In the genomic region with DNA sequence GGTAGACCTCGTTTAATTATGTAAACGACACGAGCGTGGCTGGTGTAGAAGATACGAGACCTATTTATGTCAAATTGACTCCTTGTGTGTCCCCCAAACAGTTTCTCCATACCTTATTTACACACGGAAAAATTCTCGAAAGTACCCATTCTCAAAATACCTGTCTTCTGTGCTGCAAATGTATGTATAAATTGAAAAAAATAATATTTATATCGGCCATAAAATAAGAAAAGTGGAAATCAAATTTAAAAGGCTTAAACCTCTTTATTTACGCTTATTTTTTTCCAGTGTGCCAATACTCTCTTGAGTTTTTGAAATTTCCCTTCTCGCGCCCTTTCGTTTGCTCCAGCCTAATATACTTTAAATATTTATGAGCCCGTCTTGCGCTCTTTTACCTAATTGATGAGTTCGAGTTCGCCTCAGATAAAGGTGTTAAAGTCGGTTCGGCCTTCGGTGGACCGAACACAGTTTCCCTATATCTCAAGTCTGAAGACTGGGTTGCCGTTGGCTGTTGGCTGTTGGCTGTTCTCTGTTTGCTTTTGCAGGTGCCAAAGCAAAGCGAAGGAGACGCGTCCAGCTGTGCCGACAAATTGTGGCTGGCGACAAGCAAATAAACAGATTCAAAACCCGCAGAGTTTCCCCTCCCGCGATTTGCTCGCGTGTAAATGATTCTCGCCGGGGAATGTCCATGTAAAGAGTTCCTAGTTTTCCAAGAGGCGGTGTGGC, we compare ENCODE assay signal across 1 fruit fly cellular context.
TF ChIP-seq lines count a peak whose summit lies in the region.

No protein-coding gene starts in this region.

TF ChIP-seq in whole organism, embryonic, 481 proteins besides CTCF, POLR2A, EP300 and RAD21 (continued from another document and continues in another):
- no peak for TF ChIP-seq Dfd (GFP tag; optimal IDR thresholded peaks at IDR 0.05; lab: Kevin White, UChicago)
- TF ChIP-seq bab2 (GFP tag; optimal IDR thresholded peaks at IDR 0.05; lab: Kevin White, UChicago), result peak; percentile 62
- no peak for TF ChIP-seq zfh2 (GFP tag; optimal IDR thresholded peaks at IDR 0.05; lab: Kevin White, UChicago)
- peak; percentile 57 for TF ChIP-seq gcm2 (GFP tag; optimal IDR thresholded peaks at IDR 0.05; lab: Kevin White, UChicago)
- 0 out of 3 replicates have a peak, but pooled peaks have one; percentile 56 for TF ChIP-seq CG11695 (GFP tag; IDR thresholded peaks at IDR 0.05; lab: Robert Waterston, UW)
- TF ChIP-seq ATbp (GFP tag; optimal IDR thresholded peaks at IDR 0.05; lab: Kevin White, UChicago), result peak; percentile 78
- peak; percentile 37; the same call in 2 of the 3 replicates for TF ChIP-seq CG34422 (GFP tag; IDR thresholded peaks at IDR 0.05; lab: Robert Waterston, UW)
- peak; percentile 46 for TF ChIP-seq CG11398 (GFP tag; optimal IDR thresholded peaks at IDR 0.05; lab: Kevin White, UChicago)
- no peak for TF ChIP-seq Adf1 (GFP tag; IDR thresholded peaks at IDR 0.05; lab: Robert Waterston, UW)
- TF ChIP-seq crol (GFP tag; IDR thresholded peaks at IDR 0.05; lab: Robert Waterston, UW), result no peak
- TF ChIP-seq sob (GFP tag; IDR thresholded peaks at IDR 0.05; lab: Robert Waterston, UW), result peak; percentile 36; the same call in 1 of the 2 replicates
- peak; percentile 12 for TF ChIP-seq CG15011 (GFP tag; optimal IDR thresholded peaks at IDR 0.05; lab: Kevin White, UChicago)
- TF ChIP-seq sna (GFP tag; IDR thresholded peaks at IDR 0.05; lab: Robert Waterston, UW; ENCODE audit: partially characterized antibody), result no peak
- no peak for TF ChIP-seq caup (GFP tag; optimal IDR thresholded peaks at IDR 0.05; lab: Kevin White, UChicago; ENCODE audit: severe bottlenecking)
- TF ChIP-seq CG6654 (GFP tag; optimal IDR thresholded peaks at IDR 0.05; lab: Kevin White, UChicago), result no peak
- peak; percentile 43; the same call in 1 of the 2 replicates for TF ChIP-seq dati (GFP tag; IDR thresholded peaks at IDR 0.05; lab: Robert Waterston, UW)
- no peak for TF ChIP-seq Optix (GFP tag; IDR thresholded peaks at IDR 0.05; lab: Robert Waterston, UW)
- peak; percentile 90 for TF ChIP-seq nmo (GFP tag; optimal IDR thresholded peaks at IDR 0.05; lab: Kevin White, UChicago)
- TF ChIP-seq ken (GFP tag; IDR thresholded peaks at IDR 0.05; lab: Robert Waterston, UW), result peak; percentile 85
- no peak for TF ChIP-seq Sry-δ (GFP tag; optimal IDR thresholded peaks at IDR 0.05; lab: Kevin White, UChicago)
- no peak for TF ChIP-seq CG12071 (GFP tag; optimal IDR thresholded peaks at IDR 0.05; lab: Kevin White, UChicago)
- peak; percentile 65 for TF ChIP-seq kay (GFP tag; optimal IDR thresholded peaks at IDR 0.05; lab: Kevin White, UChicago)
- peak; percentile 83 for TF ChIP-seq CG16815 (GFP tag; optimal IDR thresholded peaks at IDR 0.05; lab: Kevin White, UChicago)
- peak; percentile 62 for TF ChIP-seq ewg (GFP tag; optimal IDR thresholded peaks at IDR 0.05; lab: Kevin White, UChicago)
- TF ChIP-seq CG2120 (GFP tag; optimal IDR thresholded peaks at IDR 0.05; lab: Kevin White, UChicago), result peak; percentile 19
- TF ChIP-seq Med (GFP tag; lab: Kevin White, UChicago), result peak; percentile 84
- TF ChIP-seq gsb-n (tag; optimal IDR thresholded peaks at IDR 0.05; lab: Kevin White, UChicago), result peak; percentile 90
- no peak for TF ChIP-seq vnd (GFP tag; IDR thresholded peaks at IDR 0.05; lab: Robert Waterston, UW; ENCODE audit: partially characterized antibody)
- TF ChIP-seq HmgD (GFP tag; optimal IDR thresholded peaks at IDR 0.05; lab: Kevin White, UChicago), result no peak
- TF ChIP-seq NFAT (GFP tag; IDR thresholded peaks at IDR 0.05; lab: Robert Waterston, UW), result no peak
- no peak for TF ChIP-seq toy (GFP tag; IDR thresholded peaks at IDR 0.05; lab: Robert Waterston, UW)
- peak; percentile 65 for TF ChIP-seq bcd (GFP tag; optimal IDR thresholded peaks at IDR 0.05; lab: Kevin White, UChicago)
- TF ChIP-seq CG12942 (GFP tag; optimal IDR thresholded peaks at IDR 0.05; lab: Kevin White, UChicago), result peak; percentile 40
- no peak for TF ChIP-seq pros (GFP tag; optimal IDR thresholded peaks at IDR 0.05; lab: Kevin White, UChicago)
- no peak for TF ChIP-seq CG1832 (GFP tag; optimal IDR thresholded peaks at IDR 0.05; lab: Kevin White, UChicago)
- peak; percentile 66 for TF ChIP-seq HLH3B (GFP tag; IDR thresholded peaks at IDR 0.05; lab: Robert Waterston, UW)
- TF ChIP-seq CG5180 (GFP tag; optimal IDR thresholded peaks at IDR 0.05; lab: Kevin White, UChicago), result peak; percentile 26
- no peak for TF ChIP-seq Nf-YC (tag; optimal IDR thresholded peaks at IDR 0.05; lab: Kevin White, UChicago)
- TF ChIP-seq unpg (GFP tag; optimal IDR thresholded peaks at IDR 0.05; lab: Kevin White, UChicago), result peak; percentile 87
- TF ChIP-seq row (GFP tag; IDR thresholded peaks at IDR 0.05; lab: Robert Waterston, UW), result peak; percentile 79
- TF ChIP-seq Doc3 (GFP tag; IDR thresholded peaks at IDR 0.05; lab: Robert Waterston, UW; ENCODE audit: partially characterized antibody), result no peak
- TF ChIP-seq MESR4 (GFP tag; optimal IDR thresholded peaks at IDR 0.05; lab: Kevin White, UChicago), result no peak
- peak; percentile 38 for TF ChIP-seq slp2 (GFP tag; optimal IDR thresholded peaks at IDR 0.05; lab: Kevin White, UChicago)
- no peak for TF ChIP-seq CG7271 (tag; optimal IDR thresholded peaks at IDR 0.05; lab: Kevin White, UChicago)
- peak; percentile 10 for TF ChIP-seq Dad (GFP tag; optimal IDR thresholded peaks at IDR 0.05; lab: Kevin White, UChicago)
- TF ChIP-seq mirr (GFP tag; optimal IDR thresholded peaks at IDR 0.05; lab: Kevin White, UChicago), result no peak
- peak; percentile 41 for TF ChIP-seq fd102C (GFP tag; optimal IDR thresholded peaks at IDR 0.05; lab: Kevin White, UChicago)
- TF ChIP-seq CG13894 (tag; optimal IDR thresholded peaks at IDR 0.05; lab: Kevin White, UChicago), result no peak
- TF ChIP-seq CG2202 (tag; optimal IDR thresholded peaks at IDR 0.05; lab: Kevin White, UChicago), result peak; percentile 82
- no peak for TF ChIP-seq CG32532 (GFP tag; IDR thresholded peaks at IDR 0.05; lab: Robert Waterston, UW)
- peak; percentile 71 for TF ChIP-seq CG7357 (GFP tag; IDR thresholded peaks at IDR 0.05; lab: Robert Waterston, UW)
- TF ChIP-seq al (GFP tag; IDR thresholded peaks at IDR 0.05; lab: Robert Waterston, UW), result 0 out of 2 replicates have a peak, but pooled peaks have one; percentile 21
- TF ChIP-seq ro (GFP tag; IDR thresholded peaks at IDR 0.05; lab: Robert Waterston, UW), result peak; percentile 26; the same call in 1 of the 2 replicates
- TF ChIP-seq otp (GFP tag; IDR thresholded peaks at IDR 0.05; lab: Robert Waterston, UW), result peak; percentile 69; the same call in 2 of the 3 replicates
- no peak for TF ChIP-seq CG7372 (GFP tag; IDR thresholded peaks at IDR 0.05; lab: Robert Waterston, UW)
- peak; percentile 28 for TF ChIP-seq en (GFP tag; optimal IDR thresholded peaks at IDR 0.05; lab: Kevin White, UChicago)
- peak; percentile 79 for TF ChIP-seq CG1602 (GFP tag; optimal IDR thresholded peaks at IDR 0.05; lab: Kevin White, UChicago)
- TF ChIP-seq CG17385 (GFP tag; optimal IDR thresholded peaks at IDR 0.05; lab: Kevin White, UChicago), result peak; percentile 63
- TF ChIP-seq CG12219 (GFP tag; optimal IDR thresholded peaks at IDR 0.05; lab: Kevin White, UChicago), result peak; percentile 54
- TF ChIP-seq nau (GFP tag; optimal IDR thresholded peaks at IDR 0.05; lab: Kevin White, UChicago), result peak; percentile 4
- peak; percentile 46 for TF ChIP-seq Dek (tag; optimal IDR thresholded peaks at IDR 0.05; lab: Kevin White, UChicago)
- TF ChIP-seq CG3838 (GFP tag; optimal IDR thresholded peaks at IDR 0.05; lab: Kevin White, UChicago), result peak; percentile 15
- no peak for TF ChIP-seq CG5953 (GFP tag; IDR thresholded peaks at IDR 0.05; lab: Robert Waterston, UW)
- TF ChIP-seq CG8478 (optimal IDR thresholded peaks at IDR 0.05; lab: Kevin White, UChicago), result no peak
- peak; percentile 39 for TF ChIP-seq jumu (GFP tag; optimal IDR thresholded peaks at IDR 0.05; lab: Kevin White, UChicago)
- no peak for TF ChIP-seq pho (GFP tag; optimal IDR thresholded peaks at IDR 0.05; lab: Kevin White, UChicago)
- TF ChIP-seq vfl (GFP tag; optimal IDR thresholded peaks at IDR 0.05; lab: Kevin White, UChicago), result peak; percentile 1
- peak; percentile 91 for TF ChIP-seq gem (tag; optimal IDR thresholded peaks at IDR 0.05; lab: Kevin White, UChicago)
- TF ChIP-seq C15 (GFP tag; IDR thresholded peaks at IDR 0.05; lab: Robert Waterston, UW), result no peak
- TF ChIP-seq CG12659 (GFP tag; optimal IDR thresholded peaks at IDR 0.05; lab: Kevin White, UChicago), result peak; percentile 42
- no peak for TF ChIP-seq CG10321 (GFP tag; IDR thresholded peaks at IDR 0.05; lab: Robert Waterston, UW)
- no peak for TF ChIP-seq CG10147 (GFP tag; optimal IDR thresholded peaks at IDR 0.05; lab: Kevin White, UChicago)
- peak; percentile 68 for TF ChIP-seq CG10431 (GFP tag; optimal IDR thresholded peaks at IDR 0.05; lab: Kevin White, UChicago)
- peak; percentile 52 for TF ChIP-seq chn (GFP tag; optimal IDR thresholded peaks at IDR 0.05; lab: Kevin White, UChicago)
- TF ChIP-seq cad (GFP tag; optimal IDR thresholded peaks at IDR 0.05; lab: Kevin White, UChicago), result no peak
- no peak for TF ChIP-seq CG14014 (GFP tag; IDR thresholded peaks at IDR 0.05; lab: Robert Waterston, UW)
- peak; percentile 65 for TF ChIP-seq odd (GFP tag; optimal IDR thresholded peaks at IDR 0.05; lab: Kevin White, UChicago)
- no peak for TF ChIP-seq CG9797 (GFP tag; optimal IDR thresholded peaks at IDR 0.05; lab: Kevin White, UChicago)
- TF ChIP-seq scrt (GFP tag; optimal IDR thresholded peaks at IDR 0.05; lab: Kevin White, UChicago), result peak; percentile 17
- TF ChIP-seq esg (GFP tag; conservative IDR thresholded peaks at IDR 0.05; lab: Robert Waterston, UW), result peak; percentile 53
- peak; percentile 79 for TF ChIP-seq Side (GFP tag; optimal IDR thresholded peaks at IDR 0.05; lab: Kevin White, UChicago)
- no peak for TF ChIP-seq Dbx (GFP tag; IDR thresholded peaks at IDR 0.05; lab: Robert Waterston, UW)
- peak; percentile 85 for TF ChIP-seq Ssrp (tag; optimal IDR thresholded peaks at IDR 0.05; lab: Kevin White, UChicago)
- no peak for TF ChIP-seq Trl (optimal IDR thresholded peaks at IDR 0.05; lab: Kevin White, UChicago)
- peak; percentile 68 for TF ChIP-seq Trl (GFP tag; optimal IDR thresholded peaks at IDR 0.05; lab: Kevin White, UChicago)
- TF ChIP-seq pzg (GFP tag; optimal IDR thresholded peaks at IDR 0.05; lab: Kevin White, UChicago), result no peak
- peak in 1 of 2 experiments; percentile 87 for TF ChIP-seq chif (GFP tag; optimal IDR thresholded peaks at IDR 0.05; lab: Kevin White, UChicago)
- TF ChIP-seq tll (GFP tag; optimal IDR thresholded peaks at IDR 0.05; lab: Kevin White, UChicago), result peak in 1 of 2 experiments; percentile 76
- no peak for TF ChIP-seq schlank (tag; optimal IDR thresholded peaks at IDR 0.05; lab: Kevin White, UChicago)
- TF ChIP-seq dysf (GFP tag; IDR thresholded peaks at IDR 0.05; lab: Robert Waterston, UW), result peak; percentile 61; the same call in 2 of the 3 replicates
- TF ChIP-seq pita (GFP tag; optimal IDR thresholded peaks at IDR 0.05; lab: Kevin White, UChicago), result no peak
- no peak for TF ChIP-seq ac (GFP tag; optimal IDR thresholded peaks at IDR 0.05; lab: Kevin White, UChicago)
- peak; percentile 48 for TF ChIP-seq CG1647 (GFP tag; optimal IDR thresholded peaks at IDR 0.05; lab: Kevin White, UChicago)
- TF ChIP-seq hkb (optimal IDR thresholded peaks at IDR 0.05; lab: Kevin White, UChicago), result no peak
- peak; percentile 73 for TF ChIP-seq hkb (GFP tag; IDR thresholded peaks at IDR 0.05; lab: Robert Waterston, UW)
- no peak for TF ChIP-seq CG4282 (GFP tag; optimal IDR thresholded peaks at IDR 0.05; lab: Kevin White, UChicago)
- TF ChIP-seq wor (GFP tag; IDR thresholded peaks at IDR 0.05; lab: Robert Waterston, UW), result peak; percentile 21; the same call in 1 of the 2 replicates
- peak; percentile 82 for TF ChIP-seq CG11093 (GFP tag; IDR thresholded peaks at IDR 0.05; lab: Robert Waterston, UW)
- TF ChIP-seq CG33213 (GFP tag; optimal IDR thresholded peaks at IDR 0.05; lab: Kevin White, UChicago), result peak; percentile 44
- TF ChIP-seq rib (GFP tag; IDR thresholded peaks at IDR 0.05; lab: Robert Waterston, UW), result no peak
- no peak for TF ChIP-seq klu (GFP tag; IDR thresholded peaks at IDR 0.05; lab: Robert Waterston, UW)
- peak; percentile 71 for TF ChIP-seq lilli (GFP tag; optimal IDR thresholded peaks at IDR 0.05; lab: Kevin White, UChicago)
- TF ChIP-seq ab (GFP tag; optimal IDR thresholded peaks at IDR 0.05; lab: Kevin White, UChicago), result peak; percentile 4
- no peak for TF ChIP-seq CG34224 (GFP tag; IDR thresholded peaks at IDR 0.05; lab: Robert Waterston, UW; ENCODE audit: partially characterized antibody)
- TF ChIP-seq Dip3 (GFP tag; optimal IDR thresholded peaks at IDR 0.05; lab: Kevin White, UChicago), result no peak
- TF ChIP-seq CG8388 (GFP tag; optimal IDR thresholded peaks at IDR 0.05; lab: Kevin White, UChicago), result peak; percentile 82
- TF ChIP-seq CHES-1-like (GFP tag; optimal IDR thresholded peaks at IDR 0.05; lab: Kevin White, UChicago), result no peak
- TF ChIP-seq CG3281 (GFP tag; optimal IDR thresholded peaks at IDR 0.05; lab: Kevin White, UChicago), result no peak
- TF ChIP-seq CG2875 (GFP tag; optimal IDR thresholded peaks at IDR 0.05; lab: Kevin White, UChicago), result peak; percentile 83
- TF ChIP-seq CG10654 (GFP tag; optimal IDR thresholded peaks at IDR 0.05; lab: Kevin White, UChicago), result peak; percentile 31
- TF ChIP-seq dimm (GFP tag; IDR thresholded peaks at IDR 0.05; lab: Robert Waterston, UW), result no peak
- TF ChIP-seq CG11456 (GFP tag; IDR thresholded peaks at IDR 0.05; lab: Robert Waterston, UW), result no peak
- TF ChIP-seq CG6683 (GFP tag; optimal IDR thresholded peaks at IDR 0.05; lab: Kevin White, UChicago), result peak; percentile 26
- peak; percentile 57 for TF ChIP-seq Nf-YA (GFP tag; IDR thresholded peaks at IDR 0.05; lab: Robert Waterston, UW)
- no peak for TF ChIP-seq corto (GFP tag; optimal IDR thresholded peaks at IDR 0.05; lab: Kevin White, UChicago)
- no peak for TF ChIP-seq Aef1 (GFP tag; IDR thresholded peaks at IDR 0.05; lab: Robert Waterston, UW)
- TF ChIP-seq pb (GFP tag; optimal IDR thresholded peaks at IDR 0.05; lab: Kevin White, UChicago), result peak; percentile 0
- TF ChIP-seq abd-A (tag; optimal IDR thresholded peaks at IDR 0.05; lab: Kevin White, UChicago), result peak; percentile 10
- TF ChIP-seq kni (GFP tag; optimal IDR thresholded peaks at IDR 0.05; lab: Kevin White, UChicago), result peak; percentile 62
- TF ChIP-seq zen2 (GFP tag; IDR thresholded peaks at IDR 0.05; lab: Robert Waterston, UW; ENCODE audit: partially characterized antibody), result no peak
- peak; percentile 90 for TF ChIP-seq CG12391 (tag; optimal IDR thresholded peaks at IDR 0.05; lab: Kevin White, UChicago)
- peak; percentile 69 for TF ChIP-seq CG14710 (tag; optimal IDR thresholded peaks at IDR 0.05; lab: Kevin White, UChicago)
- TF ChIP-seq CG18764 (GFP tag; optimal IDR thresholded peaks at IDR 0.05; lab: Kevin White, UChicago), result peak; percentile 38
- TF ChIP-seq exex (tag; optimal IDR thresholded peaks at IDR 0.05; lab: Kevin White, UChicago), result no peak
